Fruit fly (Drosophila melanogaster) S2 (cell line): ENCODE data around the gene CG2611.

ENCODE experiments used
- CG8478 ChIP-seq: fragments of >200 bp; optimal IDR thresholded peaks from 2 replicates; lab custom pipeline; 2018
- CTCF ChIP-seq, 2 experiments: fragments of >200 bp; optimal IDR thresholded peaks; 2 replicates each; lab custom pipeline; 2018

Gene CG2611

DNA sequence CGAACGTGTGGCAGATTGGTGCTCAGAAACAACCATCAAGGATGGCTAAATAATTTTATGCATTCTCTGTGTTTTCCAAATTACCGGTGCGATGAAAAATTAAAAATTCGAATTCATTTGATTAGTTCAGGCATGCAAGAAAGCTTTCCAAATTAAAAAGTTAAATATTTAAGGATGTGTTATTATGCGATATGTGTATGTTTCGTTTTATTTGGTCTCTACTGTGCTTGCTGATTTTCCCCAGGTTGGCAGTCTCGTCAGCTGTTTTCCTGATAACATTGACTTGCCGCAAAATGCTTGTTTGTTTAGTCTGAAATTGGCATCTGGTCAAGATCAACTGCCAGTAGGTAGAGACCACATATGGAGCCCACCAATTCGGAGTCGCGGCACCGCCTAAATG lies at the start of gene CG2611:
CG2611 (plus strand) TSS at position 299 of the 400 bp plus-strand sequence.
- TF ChIP-seq CG8478 (lab: Kevin White, UChicago), result no peak
- no peak for TF ChIP-seq CTCF (optimal IDR thresholded peaks at IDR 0.05; lab: Kevin White, UChicago)

DNA sequence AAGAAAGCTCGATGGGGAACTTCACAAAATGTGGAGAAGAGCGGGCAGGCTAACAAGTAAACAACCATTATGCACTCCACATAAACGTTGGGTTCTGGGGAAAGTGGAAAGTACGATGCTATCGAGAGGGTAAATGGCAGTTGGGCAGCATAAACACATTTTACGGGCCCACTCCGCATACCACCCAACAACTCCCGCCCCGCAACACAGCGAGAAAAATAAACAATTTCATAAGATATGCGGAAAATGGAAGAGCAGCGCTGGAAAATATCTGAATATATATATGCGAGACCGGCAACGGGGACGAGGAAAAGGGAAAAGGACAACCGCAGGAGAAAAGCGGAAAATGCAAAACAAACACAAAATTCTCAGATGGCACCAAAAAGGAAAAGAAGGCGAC lies 48.7 kb upstream of the CG2611 start:
- TF ChIP-seq CTCF (optimal IDR thresholded peaks at IDR 0.05; lab: Kevin White, UChicago), result no peak
- no peak for TF ChIP-seq CG8478 (lab: Kevin White, UChicago)

DNA sequence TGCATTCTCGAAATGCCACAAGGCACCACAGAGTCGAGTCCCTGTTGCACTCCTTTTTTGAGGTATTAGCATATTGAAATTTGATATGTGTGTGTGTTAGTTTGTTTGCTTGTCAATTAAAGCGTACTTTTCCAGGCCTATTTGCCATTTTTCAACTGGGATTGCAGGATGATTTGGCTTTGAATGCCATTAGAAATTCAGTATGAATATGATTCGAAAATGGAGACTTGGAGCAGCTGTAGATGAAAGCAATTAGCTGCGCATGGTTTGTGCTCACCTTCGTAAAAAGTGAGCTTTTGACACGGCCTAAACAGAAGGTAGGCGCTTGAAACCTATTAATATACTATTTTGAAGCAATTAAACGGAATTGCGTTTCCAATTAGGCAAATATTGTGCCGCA lies 45.9 kb upstream of the CG2611 start, which contains the start of gene CG31677:
CG31677 (minus strand) TSS at position 101 of the 400 bp plus-strand sequence.
- TF ChIP-seq CG8478 (lab: Kevin White, UChicago), result no peak

DNA sequence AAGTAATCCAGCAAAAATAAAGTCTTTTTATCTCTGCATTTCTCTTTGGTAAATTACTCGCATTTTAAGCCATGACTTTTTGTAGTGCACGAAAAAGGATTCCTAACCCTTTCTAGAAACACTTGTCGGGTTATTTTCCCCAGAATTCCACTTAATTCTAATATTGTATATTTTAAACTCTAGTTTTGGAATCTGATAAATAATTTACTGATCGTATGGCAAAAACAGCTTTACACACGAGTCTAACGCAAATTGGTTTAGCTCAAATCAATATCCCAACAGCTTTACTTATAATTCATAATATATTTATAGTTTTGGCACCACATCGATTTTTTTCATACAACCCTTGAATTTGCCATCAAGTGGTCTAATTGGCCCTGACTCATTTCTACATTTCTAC lies 35.8 kb upstream of the CG2611 start, which contains the start of gene CG15475:
CG15475 (plus strand) TSS at position 301 of the 400 bp plus-strand sequence.
- TF ChIP-seq CTCF (optimal IDR thresholded peaks at IDR 0.05; lab: Kevin White, UChicago) (no peak), CG8478 (lab: Kevin White, UChicago) (no peak)

DNA sequence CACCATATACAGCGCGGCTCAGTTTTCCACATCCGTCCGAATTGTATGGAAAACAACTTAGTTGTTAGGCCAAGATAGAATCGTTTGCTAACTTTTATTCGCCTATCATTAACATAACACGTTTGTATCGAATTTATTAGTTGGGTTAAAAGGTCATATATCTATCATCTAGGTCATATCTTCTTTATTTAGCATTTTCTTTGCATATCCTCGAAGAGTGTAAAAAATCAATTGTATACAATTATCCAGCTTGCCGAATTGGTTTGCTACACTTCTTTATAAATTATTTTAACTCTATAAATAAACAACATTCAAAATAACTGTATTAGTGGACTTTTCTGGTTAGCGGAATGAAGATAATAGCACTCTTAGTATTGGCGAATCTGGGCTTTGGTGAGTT lies 15.8 kb upstream of the CG2611 start, which contains the start of gene CG17472:
CG17472 (plus strand) TSS at position 301 of the 400 bp plus-strand sequence.
- TF ChIP-seq CTCF (optimal IDR thresholded peaks at IDR 0.05; lab: Kevin White, UChicago), result no peak
- no peak for TF ChIP-seq CG8478 (lab: Kevin White, UChicago)

DNA sequence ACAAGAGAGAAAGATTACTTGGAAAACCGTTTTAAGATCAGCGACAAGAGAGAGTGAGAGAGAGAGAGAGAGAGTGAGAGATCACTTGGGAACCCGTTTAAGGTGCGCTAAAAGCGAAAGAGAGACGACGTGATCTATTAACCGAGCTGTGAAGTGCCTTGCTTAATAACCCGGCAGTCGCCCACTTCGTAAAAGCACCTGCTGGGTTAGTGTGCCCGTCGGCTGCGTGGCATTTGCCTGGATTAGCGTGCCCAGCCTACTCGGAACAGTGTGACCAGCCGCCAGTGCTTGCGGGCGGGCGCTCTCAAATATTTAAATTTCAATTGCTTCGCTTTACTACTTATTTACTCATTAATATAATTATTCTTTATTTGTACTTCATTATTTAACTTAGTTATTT lies 11.6 kb upstream of the CG2611 start:
- no peak for TF ChIP-seq CTCF (optimal IDR thresholded peaks at IDR 0.05; lab: Kevin White, UChicago)
- no peak for TF ChIP-seq CG8478 (lab: Kevin White, UChicago)

DNA sequence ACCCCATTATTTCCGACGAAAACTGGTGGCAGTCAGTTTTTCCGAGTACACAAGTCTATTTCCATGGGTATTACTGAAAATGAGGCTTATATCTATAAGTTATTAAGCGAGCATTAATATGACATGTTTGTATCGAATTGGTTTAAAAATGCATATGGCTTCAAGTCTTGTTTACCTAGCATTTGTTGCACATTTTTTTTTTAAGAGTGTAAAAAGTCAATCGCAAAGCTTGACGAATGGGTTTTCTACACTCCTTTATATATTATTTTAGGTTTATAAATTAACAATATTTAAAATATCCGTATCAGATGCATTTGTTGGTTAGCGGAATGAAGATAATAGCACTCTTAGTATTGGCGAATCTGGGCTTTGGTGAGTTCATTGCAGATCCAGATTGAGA lies 10.2 kb upstream of the CG2611 start, which contains the start of gene CG31680:
CG31680 (plus strand) TSS at position 301 of the 400 bp plus-strand sequence.
- TF ChIP-seq CG8478 (lab: Kevin White, UChicago), result no peak
- no peak for TF ChIP-seq CTCF (optimal IDR thresholded peaks at IDR 0.05; lab: Kevin White, UChicago)

DNA sequence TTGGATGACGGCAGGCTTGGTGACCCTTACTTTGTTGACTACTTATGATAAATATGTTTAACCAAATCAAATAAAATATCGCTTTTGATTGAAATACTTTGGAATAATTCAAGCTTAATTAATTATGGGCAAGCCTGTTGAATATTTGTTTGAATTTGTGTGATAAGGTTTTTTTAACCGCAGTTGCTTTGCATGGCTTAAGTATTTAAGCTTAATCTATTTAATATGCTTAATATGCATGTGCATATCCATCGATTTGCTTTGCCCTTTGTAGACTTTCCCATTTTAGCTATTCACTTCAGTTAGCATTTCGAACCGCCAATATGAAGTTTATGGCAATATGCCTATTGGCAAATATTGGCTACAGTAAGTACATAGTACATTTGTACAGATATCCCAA lies 9.4 kb upstream of the CG2611 start, which contains the start of gene Sfp38D:
Sfp38D (plus strand) TSS at position 301 of the 400 bp plus-strand sequence.
- no peak for TF ChIP-seq CTCF (optimal IDR thresholded peaks at IDR 0.05; lab: Kevin White, UChicago)
- TF ChIP-seq CG8478 (lab: Kevin White, UChicago), result no peak

DNA sequence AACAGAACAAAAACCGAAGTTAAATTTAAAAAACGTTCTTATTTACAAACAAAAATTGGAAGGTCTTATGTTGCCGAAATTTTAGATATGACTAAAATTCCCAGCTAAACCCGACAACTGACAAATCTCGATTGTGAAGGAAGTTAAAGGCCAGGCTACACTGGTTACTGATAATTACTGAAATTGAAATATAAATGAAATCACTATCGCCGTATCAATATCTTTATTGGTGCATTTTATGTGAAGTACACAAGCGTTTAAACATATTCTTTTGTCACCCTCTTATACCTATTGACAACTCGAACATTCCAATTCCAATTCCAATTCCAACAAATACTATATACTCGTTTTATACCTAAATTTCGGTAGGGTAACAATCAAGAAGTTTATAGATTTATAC lies 6.8 kb upstream of the CG2611 start, which contains the start of gene CG17470:
CG17470 (minus strand) TSS at position 101 of the 400 bp plus-strand sequence.
- no peak for TF ChIP-seq CTCF (optimal IDR thresholded peaks at IDR 0.05; lab: Kevin White, UChicago)
- no peak for TF ChIP-seq CG8478 (lab: Kevin White, UChicago)

DNA sequence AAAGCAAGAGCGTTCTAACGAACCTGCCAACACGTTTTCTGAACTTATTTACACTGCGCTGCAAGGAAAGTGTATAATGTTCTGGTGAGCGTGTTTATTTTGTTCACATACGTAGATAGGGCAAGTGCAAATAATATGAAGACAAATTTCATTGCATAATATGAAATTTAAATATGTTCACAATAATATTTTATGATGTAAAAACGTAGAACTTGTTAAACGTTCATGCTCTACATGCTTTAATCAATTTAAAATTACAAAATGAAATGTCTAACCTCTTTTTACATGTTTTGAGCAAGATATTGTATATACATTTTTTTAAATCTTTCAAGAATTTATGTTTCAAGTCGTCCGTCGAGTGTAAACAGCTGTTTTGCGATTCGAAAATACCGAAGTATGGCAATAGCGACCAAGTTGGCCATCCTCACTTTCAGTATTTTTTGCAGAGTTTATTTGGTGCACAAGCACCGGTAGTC lies 4.6 kb upstream of the CG2611 start, which contains the start of the genes phr6-4 and CG2608:
phr6-4 (minus strand) TSS at position 398 of the 476 bp plus-strand sequence.
CG2608 (plus strand) TSS at position 429 of the 476 bp plus-strand sequence.
- no peak for TF ChIP-seq CG8478 (lab: Kevin White, UChicago)
- no peak for TF ChIP-seq CTCF (optimal IDR thresholded peaks at IDR 0.05; lab: Kevin White, UChicago)

DNA sequence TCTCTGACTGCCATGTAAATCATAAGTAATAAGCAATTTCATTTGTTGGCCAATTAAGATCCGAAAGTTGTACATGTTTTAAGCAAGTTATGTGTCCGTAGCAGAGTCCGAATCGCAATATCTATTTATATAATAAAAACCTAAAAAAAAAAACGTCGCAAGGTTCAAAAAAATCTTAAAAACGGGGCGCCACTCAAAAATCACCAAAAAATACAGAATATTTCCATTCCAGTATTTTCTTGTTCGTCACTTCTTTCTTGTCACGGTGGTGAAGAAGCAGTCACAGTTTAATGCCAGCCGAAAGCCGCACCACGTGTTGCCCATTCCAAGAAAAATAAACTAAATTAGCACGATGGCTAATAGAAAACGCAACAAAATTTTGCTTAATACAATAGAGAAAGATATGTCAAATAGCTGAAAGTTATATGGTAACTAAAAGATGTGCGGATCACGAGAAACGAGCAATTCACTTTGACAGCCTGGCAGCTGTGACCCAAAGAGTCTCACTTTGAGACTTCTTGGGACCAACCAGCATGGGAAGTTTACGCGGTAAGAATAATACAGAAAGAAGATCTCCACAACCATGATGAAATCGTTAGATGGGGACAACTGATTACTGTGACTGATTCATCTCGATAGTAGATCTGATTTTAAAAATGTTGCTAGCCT lies 2.6 kb upstream of the CG2611 start:
- no peak for TF ChIP-seq CG8478 (lab: Kevin White, UChicago)
- peak in 1 of 2 experiments; percentile 26 for TF ChIP-seq CTCF (optimal IDR thresholded peaks at IDR 0.05; lab: Kevin White, UChicago)

DNA sequence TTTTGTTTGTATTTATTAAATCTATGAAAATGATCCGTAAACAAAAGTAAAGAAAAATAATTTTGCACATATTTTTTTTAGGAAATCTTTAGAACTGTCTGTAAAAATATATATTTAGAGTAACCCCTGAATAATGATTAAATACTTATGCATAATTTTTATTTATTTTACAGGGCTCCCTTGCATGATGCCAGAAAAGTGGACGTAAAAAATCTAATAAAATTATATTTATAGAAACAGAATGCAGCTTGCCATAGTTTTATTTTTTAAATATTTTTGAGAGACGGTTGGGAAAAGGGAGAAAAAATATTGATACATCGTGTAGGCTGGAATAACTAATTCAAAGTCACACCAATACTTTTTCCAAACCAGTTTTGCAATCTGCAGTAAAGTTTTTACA lies 1.4 kb upstream of the CG2611 start, which contains the start of gene CG18810:
CG18810 (plus strand) TSS at position 301 of the 400 bp plus-strand sequence.
- TF ChIP-seq CTCF (optimal IDR thresholded peaks at IDR 0.05; lab: Kevin White, UChicago) (no peak), CG8478 (lab: Kevin White, UChicago) (no peak)

DNA sequence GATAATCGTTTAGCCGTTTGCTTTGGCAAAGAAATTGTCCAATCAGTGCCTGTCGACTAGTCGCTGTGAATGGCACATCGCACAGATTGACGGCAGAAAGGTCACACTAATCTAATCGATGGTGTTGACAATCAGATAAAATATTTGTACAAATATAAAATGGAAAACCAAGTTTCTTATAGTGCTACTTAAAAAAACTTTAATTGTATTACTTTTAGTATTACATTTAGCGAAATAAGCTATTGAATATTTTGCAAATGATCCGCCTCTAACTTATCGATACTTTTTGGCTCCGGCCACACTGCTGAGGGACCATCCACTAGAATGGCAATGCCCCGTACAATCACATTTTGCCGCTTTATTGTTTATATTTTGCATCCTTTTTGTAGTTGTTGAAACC lies 6.1 kb downstream of the CG2611 start, which contains the start of the genes brun and CG2614:
brun (minus strand) TSS at position 69 of the 400 bp plus-strand sequence.
CG2614 (plus strand) TSS at position 317 of the 400 bp plus-strand sequence.
- no peak for TF ChIP-seq CTCF (optimal IDR thresholded peaks at IDR 0.05; lab: Kevin White, UChicago)
- no peak for TF ChIP-seq CG8478 (lab: Kevin White, UChicago)

DNA sequence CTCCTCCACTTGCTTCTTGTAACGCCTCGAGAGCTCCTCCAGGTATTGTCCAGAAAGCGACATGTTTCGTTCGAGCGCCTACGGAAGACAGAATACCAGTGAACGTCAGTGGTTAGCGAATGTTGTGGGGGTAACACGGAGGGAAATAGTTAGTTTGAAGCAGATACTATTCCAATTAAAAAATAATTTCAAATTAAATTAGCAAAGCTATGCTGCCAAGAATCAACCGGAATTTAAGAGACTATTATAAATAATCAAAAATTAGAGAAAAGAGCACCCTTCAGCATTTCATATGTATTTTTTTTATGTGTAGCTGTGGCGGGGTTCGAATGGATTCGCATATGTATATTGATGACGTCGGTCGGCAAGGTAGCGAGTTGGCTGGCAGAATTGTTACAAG lies 11.1 kb downstream of the CG2611 start:
- TF ChIP-seq CTCF (optimal IDR thresholded peaks at IDR 0.05; lab: Kevin White, UChicago), result no peak
- no peak for TF ChIP-seq CG8478 (lab: Kevin White, UChicago)

DNA sequence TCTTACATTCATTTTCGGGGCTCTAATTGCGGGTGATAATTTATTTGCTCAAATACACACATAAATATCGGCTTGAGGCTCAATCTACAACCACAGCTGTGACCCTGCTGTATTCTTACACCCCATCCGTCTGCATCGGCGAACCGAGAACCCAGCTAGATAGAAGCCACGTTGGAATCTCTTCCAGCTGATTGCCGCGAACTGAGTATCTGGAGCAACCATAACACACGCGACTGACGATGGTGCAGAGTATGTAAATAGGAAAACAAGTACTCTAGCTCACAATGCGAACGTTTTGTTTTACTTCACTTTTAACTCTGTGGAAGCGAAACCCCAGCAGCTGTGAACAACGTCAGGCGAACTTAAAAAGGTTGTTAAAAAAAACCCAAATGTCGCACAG lies 14.4 kb downstream of the CG2611 start:
- TF ChIP-seq CTCF (optimal IDR thresholded peaks at IDR 0.05; lab: Kevin White, UChicago) (no peak), CG8478 (lab: Kevin White, UChicago) (no peak)
